Worm (Caenorhabditis elegans): ENCODE measurements around the gene neg-1.

DNA sequence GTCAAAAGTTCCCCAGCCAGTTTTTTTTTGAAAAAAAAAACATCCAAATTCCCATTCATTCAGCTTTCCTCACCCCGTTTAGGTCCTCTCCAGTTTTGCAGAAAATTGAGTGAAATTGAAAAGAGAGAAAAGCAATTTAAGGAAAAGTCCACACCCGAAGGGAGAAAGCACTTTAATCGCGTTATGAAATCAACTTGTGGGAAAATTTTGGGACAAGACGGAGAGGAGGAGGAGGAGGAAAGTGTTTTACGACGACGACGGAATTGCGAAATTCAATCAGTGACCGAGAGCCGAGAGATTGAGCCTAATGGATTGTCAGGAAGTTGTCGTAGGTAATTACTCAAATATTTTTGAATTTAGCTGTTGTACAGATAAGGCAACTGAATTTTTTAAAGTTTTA lies 17.3 kb downstream of the neg-1 start:
- TF ChIP-seq unc-62 (GFP tag; optimal IDR thresholded peaks at IDR 0.05) (no peak), lsl-1 (GFP tag; optimal IDR thresholded peaks at IDR 0.05) (no peak)

All from whole organism, young adult.